Fruit fly (Drosophila melanogaster) whole organism, embryonic: Measurements from ENCODE around the gene CG4962.
A peak's percentile ranks its signal among the peaks of the same experiment; 100 is the strongest.

Source experiments
- CG1024 ChIP-seq: fragments of 200-800 bp; sonication (Bioruptor generic); IDR thresholded peaks from 2 replicates; pipeline ENCODE4 v1.3.6; 2022; ENCODE audit warnings: missing biosample characterization, missing genetic modification characterization
- CG11085 ChIP-seq: fragments of 200-800 bp; sonication (Bioruptor generic); IDR thresholded peaks from 2 replicates; pipeline ENCODE4 v1.3.6; 2022; ENCODE audit warnings: missing biosample characterization, missing genetic modification characterization
- CG13296 ChIP-seq: fragments of 200-800 bp; sonication (Bioruptor generic); optimal IDR thresholded peaks from 3 replicates; lab custom pipeline; 2018; ENCODE audit warnings: missing biosample characterization, mild to moderate bottlenecking, missing genetic modification characterization
- CG13894 ChIP-seq: fragments of 200-800 bp; sonication (Bioruptor generic); optimal IDR thresholded peaks from 3 replicates; lab custom pipeline; 2018; ENCODE audit warnings: missing biosample characterization, mild to moderate bottlenecking, missing genetic modification characterization, moderate library complexity
- CG14050 ChIP-seq: fragments of 200-800 bp; sonication (Bioruptor generic); IDR thresholded peaks from 3 replicates; pipeline ENCODE4 v1.3.6; 2022; ENCODE audit warnings: missing biosample characterization, missing genetic modification characterization
- CG14441 ChIP-seq: fragments of 200-800 bp; sonication (Bioruptor generic); IDR thresholded peaks from 2 replicates; pipeline ENCODE4 v1.3.6; 2022; ENCODE audit warnings: missing biosample characterization, missing genetic modification characterization
- CG14860 ChIP-seq: fragments of 200-800 bp; sonication (Bioruptor generic); IDR thresholded peaks from 3 replicates; pipeline ENCODE4 v1.3.6; 2022; ENCODE audit warnings: missing biosample characterization, missing genetic modification characterization; ENCODE audit not compliant: partially characterized antibody
- CG15073 ChIP-seq: fragments of 200-800 bp; sonication (Bioruptor generic); optimal IDR thresholded peaks from 2 replicates; lab custom pipeline; 2016; ENCODE audit warnings: missing biosample characterization, missing genetic modification characterization
- CG16779 ChIP-seq: fragments of 200-800 bp; sonication (Bioruptor generic); IDR thresholded peaks from 2 replicates; pipeline ENCODE4 v1.3.6; 2022; ENCODE audit warnings: missing biosample characterization, missing genetic modification characterization
- CG17385 ChIP-seq: fragments of 200-800 bp; sonication (Bioruptor generic); optimal IDR thresholded peaks from 3 replicates; lab custom pipeline; 2018; ENCODE audit warnings: missing biosample characterization, mild to moderate bottlenecking, missing genetic modification characterization
- CG17912 ChIP-seq: fragments of 200-800 bp; sonication (Bioruptor generic); optimal IDR thresholded peaks from 2 replicates; lab custom pipeline; 2018; ENCODE audit warnings: missing biosample characterization, mild to moderate bottlenecking, missing genetic modification characterization
- CG18011 ChIP-seq: fragments of 200-800 bp; sonication (Bioruptor generic); optimal IDR thresholded peaks from 2 replicates; lab custom pipeline; 2017; ENCODE audit warnings: missing biosample characterization, missing genetic modification characterization, mild to moderate bottlenecking, moderate library complexity, missing genotype
- CG2120 ChIP-seq: fragments of 200-800 bp; sonication (Bioruptor generic); optimal IDR thresholded peaks from 3 replicates; lab custom pipeline; 2016; ENCODE audit warnings: missing biosample characterization, missing genetic modification characterization
- CG3065 ChIP-seq: fragments of 200-800 bp; sonication (Bioruptor generic); optimal IDR thresholded peaks from 2 replicates; lab custom pipeline; 2016; ENCODE audit warnings: missing biosample characterization, missing genetic modification characterization
- CG33213 ChIP-seq: fragments of 200-800 bp; sonication (Bioruptor generic); optimal IDR thresholded peaks from 3 replicates; lab custom pipeline; 2016; ENCODE audit warnings: missing biosample characterization, missing genetic modification characterization
- CG4404 ChIP-seq: fragments of 200-800 bp; sonication (Bioruptor generic); IDR thresholded peaks from 2 replicates; pipeline ENCODE4 v1.3.6; 2022; ENCODE audit warnings: missing biosample characterization, missing genetic modification characterization
- CG6272 ChIP-seq: fragments of 200-800 bp; sonication (Bioruptor generic); IDR thresholded peaks from 2 replicates; pipeline ENCODE4 v1.3.6; 2022; ENCODE audit warnings: missing biosample characterization, missing genetic modification characterization
- CG8944 ChIP-seq: fragments of 200-800 bp; sonication (Bioruptor generic); optimal IDR thresholded peaks from 3 replicates; lab custom pipeline; 2016; ENCODE audit warnings: missing biosample characterization, missing genetic modification characterization
- CG9215 ChIP-seq: fragments of 200-800 bp; sonication (Bioruptor generic); IDR thresholded peaks from 2 replicates; pipeline ENCODE4 v1.3.6; 2022; ENCODE audit warnings: missing biosample characterization, missing genetic modification characterization
- CG9609 ChIP-seq: fragments of 200-800 bp; sonication (Bioruptor generic); optimal IDR thresholded peaks from 3 replicates; lab custom pipeline; 2016; ENCODE audit warnings: missing biosample characterization, missing genetic modification characterization
- D19A ChIP-seq: fragments of 200-800 bp; optimal IDR thresholded peaks from 3 replicates; lab custom pipeline; 2019; ENCODE audit warnings: missing biosample characterization, mild to moderate bottlenecking, missing genetic modification characterization, moderate library complexity
- Eip74EF ChIP-seq, 2 experiments: fragments of 200-800 bp in 1 of 2; fragments of >200 bp in 1 of 2; sonication (Bioruptor generic) in 1 of 2; optimal IDR thresholded peaks; 2 replicates each; lab custom pipeline; 2017 to 2019; ENCODE audit warnings: missing biosample characterization in 2 of 2, missing genetic modification characterization in 2 of 2, mild to moderate bottlenecking in 1 of 2, moderate library complexity in 1 of 2
- HmgD ChIP-seq: fragments of 200-800 bp; sonication (Bioruptor generic); optimal IDR thresholded peaks from 3 replicates; lab custom pipeline; 2016; ENCODE audit warnings: missing biosample characterization, missing genetic modification characterization
- HmgZ ChIP-seq: fragments of 200-800 bp; sonication (Bioruptor generic); optimal IDR thresholded peaks from 2 replicates; lab custom pipeline; 2018; ENCODE audit warnings: missing biosample characterization, mild to moderate bottlenecking, missing genetic modification characterization
- Lim3 ChIP-seq: fragments of 200-800 bp; sonication (Bioruptor generic); IDR thresholded peaks from 2 replicates; pipeline ENCODE4 v1.3.6; 2022; ENCODE audit warnings: missing biosample characterization, missing genetic modification characterization
- Mrtf ChIP-seq: fragments of 200-800 bp; sonication (Bioruptor generic); IDR thresholded peaks from 3 replicates; pipeline ENCODE4 v1.3.6; 2022; ENCODE audit warnings: missing biosample characterization, missing genetic modification characterization
- NFAT ChIP-seq: fragments of 200-800 bp; sonication (Bioruptor generic); IDR thresholded peaks from 2 replicates; pipeline ENCODE4 v1.3.6; 2022; ENCODE audit warnings: missing biosample characterization, missing genetic modification characterization
- Nf-YB ChIP-seq: fragments of 200-800 bp; sonication (Bioruptor generic); optimal IDR thresholded peaks from 3 replicates; lab custom pipeline; 2019; ENCODE audit warnings: missing biosample characterization, mild to moderate bottlenecking, missing genetic modification characterization, moderate library complexity
- Oaz ChIP-seq: fragments of 200-800 bp; sonication (Bioruptor generic); IDR thresholded peaks from 2 replicates; pipeline ENCODE4 v1.3.6; 2022; ENCODE audit warnings: missing biosample characterization, missing genetic modification characterization
- Ravus ChIP-seq: fragments of 200-800 bp; sonication (Bioruptor generic); IDR thresholded peaks from 2 replicates; pipeline ENCODE4 v1.3.6; 2022; ENCODE audit warnings: missing biosample characterization, missing genetic modification characterization
- Rfx ChIP-seq: fragments of 200-800 bp; sonication (Bioruptor generic); IDR thresholded peaks from 2 replicates; pipeline ENCODE4 v1.3.6; 2022; ENCODE audit warnings: missing biosample characterization, missing genetic modification characterization
- Rx ChIP-seq: fragments of 200-800 bp; sonication (Bioruptor generic); IDR thresholded peaks from 2 replicates; pipeline ENCODE4 v1.3.6; 2022; ENCODE audit warnings: missing biosample characterization, missing genetic modification characterization
- Sry-δ ChIP-seq: fragments of 200-800 bp; sonication (Bioruptor generic); optimal IDR thresholded peaks from 2 replicates; lab custom pipeline; 2016; ENCODE audit warnings: missing biosample characterization, missing genetic modification characterization
- Taf1 ChIP-seq: fragments of 200-800 bp; sonication (Bioruptor generic); IDR thresholded peaks from 2 replicates; pipeline ENCODE4 v1.3.6; 2022; ENCODE audit warnings: missing biosample characterization, missing genetic modification characterization
- ase ChIP-seq: fragments of 200-800 bp; sonication (Bioruptor generic); IDR thresholded peaks from 3 replicates; pipeline ENCODE4 v1.3.6; 2022; ENCODE audit warnings: missing biosample characterization, missing genetic modification characterization
- ato ChIP-seq: fragments of 200-800 bp; sonication (Bioruptor generic); IDR thresholded peaks from 2 replicates; pipeline ENCODE4 v1.3.6; 2022; ENCODE audit warnings: missing biosample characterization, missing genetic modification characterization; ENCODE audit not compliant: partially characterized antibody
- cad ChIP-seq: fragments of >200 bp; optimal IDR thresholded peaks from 2 replicates; lab custom pipeline; 2017; ENCODE audit warnings: missing biosample characterization, missing genetic modification characterization
- dimm ChIP-seq: fragments of 200-800 bp; sonication (Bioruptor generic); IDR thresholded peaks from 2 replicates; pipeline ENCODE4 v1.3.6; 2022; ENCODE audit warnings: missing biosample characterization, missing genetic modification characterization
- eyg ChIP-seq: fragments of 200-800 bp; sonication (Bioruptor generic); optimal IDR thresholded peaks from 3 replicates; lab custom pipeline; 2016; ENCODE audit warnings: missing biosample characterization, missing genetic modification characterization
- hth ChIP-seq: fragments of >200 bp; optimal IDR thresholded peaks from 2 replicates; lab custom pipeline; 2017; ENCODE audit warnings: inconsistent platforms
- ken ChIP-seq: fragments of 200-800 bp; sonication (Bioruptor generic); IDR thresholded peaks from 3 replicates; pipeline ENCODE4 v1.3.6; 2022; ENCODE audit warnings: missing biosample characterization, missing genetic modification characterization
- lmd ChIP-seq: fragments of 200-800 bp; sonication (Bioruptor generic); IDR thresholded peaks from 2 replicates; pipeline ENCODE4 v1.3.6; 2022; ENCODE audit warnings: missing biosample characterization, missing genetic modification characterization
- nerfin-1 ChIP-seq: fragments of 200-800 bp; sonication (Bioruptor generic); optimal IDR thresholded peaks from 3 replicates; lab custom pipeline; 2019; ENCODE audit warnings: missing biosample characterization, mild to moderate bottlenecking, missing genetic modification characterization, moderate library complexity
- nerfin-2 ChIP-seq: fragments of 200-800 bp; sonication (Bioruptor generic); IDR thresholded peaks from 2 replicates; pipeline ENCODE4 v1.3.6; 2022; ENCODE audit warnings: missing biosample characterization, missing genetic modification characterization; ENCODE audit not compliant: partially characterized antibody
- psq ChIP-seq: fragments of 200-800 bp; sonication (Bioruptor generic); optimal IDR thresholded peaks from 2 replicates; lab custom pipeline; 2017; ENCODE audit warnings: missing biosample characterization, missing genetic modification characterization
- repo ChIP-seq: fragments of 200-800 bp; sonication (Bioruptor generic); optimal IDR thresholded peaks from 2 replicates; lab custom pipeline; 2016; ENCODE audit warnings: missing biosample characterization, missing genetic modification characterization
- so ChIP-seq: fragments of 200-800 bp; sonication (Bioruptor generic); IDR thresholded peaks from 3 replicates; pipeline ENCODE4 v1.3.6; 2022; ENCODE audit warnings: missing biosample characterization, missing genetic modification characterization
- sqz ChIP-seq: fragments of 200-800 bp; sonication (Bioruptor generic); optimal IDR thresholded peaks from 3 replicates; lab custom pipeline; 2018; ENCODE audit warnings: missing biosample characterization, mild to moderate bottlenecking, missing genetic modification characterization
- tap ChIP-seq: fragments of 200-800 bp; optimal IDR thresholded peaks from 3 replicates; lab custom pipeline; 2019; ENCODE audit warnings: missing biosample characterization, mild to moderate bottlenecking, missing genetic modification characterization, moderate library complexity

The CG4962 gene

DNA sequence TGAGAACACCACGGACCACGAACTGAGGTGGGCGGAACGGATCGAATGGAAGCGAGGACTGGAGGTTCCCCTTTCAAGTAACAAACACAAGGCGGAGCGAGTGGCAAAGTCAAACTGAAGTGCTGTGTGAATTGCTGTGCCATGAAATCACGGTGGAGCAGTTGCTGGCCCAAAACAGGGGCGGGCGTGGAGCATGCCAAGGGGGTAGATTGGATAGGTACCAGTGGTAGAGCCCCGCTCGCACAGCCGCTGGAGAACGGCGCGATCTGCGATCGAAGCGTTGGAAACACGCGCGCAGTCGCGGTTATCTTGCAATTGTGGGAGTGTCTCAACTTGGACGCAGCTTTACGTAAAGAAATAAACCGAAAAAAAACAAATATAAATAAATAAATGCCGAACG, 32.4 kb upstream of the CG4962 start, which contains the start of gene CG13038 (continued):
- TF ChIP-seq Eip74EF (GFP tag; optimal IDR thresholded peaks at IDR 0.05; lab: Kevin White, UChicago) (no peak), HmgD (GFP tag; lab: Kevin White, UChicago) (no peak), CG1024 (GFP tag; lab: Robert Waterston, UW) (no peak), CG15073 (GFP tag; lab: Kevin White, UChicago) (no peak), so (GFP tag; lab: Robert Waterston, UW) (no peak), Ravus (GFP tag; lab: Robert Waterston, UW) (no peak), CG3065 (GFP tag; lab: Kevin White, UChicago) (no peak), ato (no peak), D19A (tag; lab: Kevin White, UChicago) (no peak), Sry-δ (no peak), CG18011 (GFP tag; lab: Kevin White, UChicago) (no peak), CG8944 (GFP tag; lab: Kevin White, UChicago) (no peak), cad (GFP tag; lab: Kevin White, UChicago) (no peak), lmd (GFP tag; lab: Robert Waterston, UW) (peak; percentile 13; the same call in 1 of the 2 replicates), ken (GFP tag; lab: Robert Waterston, UW) (no peak), sqz (peak; percentile 6), CG14441 (GFP tag; lab: Robert Waterston, UW) (peak; percentile 57), tap (tag; lab: Kevin White, UChicago) (no peak), CG9609 (GFP tag; lab: Kevin White, UChicago) (no peak), eyg (GFP tag; lab: Kevin White, UChicago) (no peak), CG13894 (no peak), Rfx (GFP tag; lab: Robert Waterston, UW) (peak; percentile 48; the same call in 1 of the 2 replicates), hth (lab: Kevin White, UChicago) (no peak), CG33213 (GFP tag; lab: Kevin White, UChicago) (no peak), CG16779 (GFP tag; lab: Robert Waterston, UW) (no peak), Nf-YB (no peak), NFAT (GFP tag; lab: Robert Waterston, UW) (peak; percentile 39; the same call in 1 of the 2 replicates), CG14860 (GFP tag; lab: Robert Waterston, UW) (no peak), nerfin-2 (GFP tag; lab: Robert Waterston, UW) (no peak), Mrtf (GFP tag; lab: Robert Waterston, UW) (0 out of 3 replicates have a peak, but pooled peaks have one; percentile 29), dimm (GFP tag; lab: Robert Waterston, UW) (no peak), Oaz (GFP tag; lab: Robert Waterston, UW) (no peak), CG6272 (no peak), CG17912 (GFP tag; lab: Kevin White, UChicago) (no peak), CG11085 (GFP tag; lab: Robert Waterston, UW) (0 out of 2 replicates have a peak, but pooled peaks have one; percentile 35), HmgZ (tag; lab: Kevin White, UChicago) (no peak), CG17385 (GFP tag; lab: Kevin White, UChicago) (no peak), Rx (GFP tag; lab: Robert Waterston, UW) (no peak), CG13296 (no peak), ase (0 out of 3 replicates have a peak, but pooled peaks have one; percentile 18), Taf1 (GFP tag; lab: Robert Waterston, UW) (no peak), repo (GFP tag; lab: Kevin White, UChicago) (no peak), CG14050 (GFP tag; lab: Robert Waterston, UW) (no peak), CG4404 (no peak), nerfin-1 (tag; lab: Kevin White, UChicago) (no peak), CG9215 (no peak), CG2120 (no peak), psq (GFP tag; lab: Kevin White, UChicago) (no peak), Lim3 (GFP tag; lab: Robert Waterston, UW) (no peak)
- TF ChIP-seq, all 482 proteins: peak for 19
